Fruit fly (Drosophila melanogaster): ENCODE data around the gene gdrd.

The gdrd gene

DNA sequence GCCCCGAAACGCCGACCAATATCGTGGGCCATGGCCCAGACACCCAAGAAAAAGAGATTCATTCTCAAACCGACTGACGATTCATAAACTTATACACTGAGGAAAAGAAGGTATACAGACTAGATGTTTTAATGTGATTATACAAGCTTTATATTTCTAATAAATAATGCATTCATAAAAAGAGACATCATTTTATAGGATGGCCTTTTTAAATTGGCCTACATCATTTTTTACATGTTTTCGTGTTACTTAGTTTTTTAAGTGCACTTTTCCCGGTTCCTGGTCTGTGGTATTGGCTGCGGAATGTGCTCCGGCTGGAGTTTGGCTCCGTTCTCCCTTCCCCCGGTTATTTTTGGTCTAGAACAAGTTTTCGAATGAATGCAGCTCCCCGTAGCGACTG is 38.6 kb upstream of the gdrd start:
- peak; percentile 48 for TF ChIP-seq ERR (GFP tag; optimal IDR thresholded peaks at IDR 0.05)
- TF ChIP-seq CG31388 (GFP tag; optimal IDR thresholded peaks at IDR 0.05) = no peak
- TF ChIP-seq CG16813 (GFP tag; IDR thresholded peaks at IDR 0.05; ENCODE audit: partially characterized antibody) = no peak
- peak; percentile 17; the same call in 1 of the 2 replicates for TF ChIP-seq CG4360 (GFP tag; IDR thresholded peaks at IDR 0.05)
- peak; percentile 75 for TF ChIP-seq onecut (GFP tag; IDR thresholded peaks at IDR 0.05)
- peak; percentile 67 for TF ChIP-seq HLH3B (GFP tag; IDR thresholded peaks at IDR 0.05)
- no peak; the same call in 2 of the 3 replicates for TF ChIP-seq Mrtf (GFP tag; IDR thresholded peaks at IDR 0.05)
- TF ChIP-seq lbe (GFP tag; optimal IDR thresholded peaks at IDR 0.05) = peak; percentile 67
- peak; percentile 67 for TF ChIP-seq E2f1 (GFP tag; IDR thresholded peaks at IDR 0.05)
- TF ChIP-seq CG6765 (GFP tag; optimal IDR thresholded peaks at IDR 0.05) = no peak
- TF ChIP-seq ase (GFP tag; IDR thresholded peaks at IDR 0.05) = no peak; the same call in 2 of the 3 replicates
- TF ChIP-seq prd (optimal IDR thresholded peaks at IDR 0.05) = no peak
- TF ChIP-seq prd (GFP tag; IDR thresholded peaks at IDR 0.05) = peak; percentile 76; the same call in 2 of the 3 replicates
- peak; percentile 57 for TF ChIP-seq CG18619 (GFP tag; optimal IDR thresholded peaks at IDR 0.05)
- no peak for TF ChIP-seq gfzf (GFP tag; optimal IDR thresholded peaks at IDR 0.05)
- peak; percentile 89 for TF ChIP-seq CG17361 (GFP tag; IDR thresholded peaks at IDR 0.05)
- TF ChIP-seq Hand (GFP tag; optimal IDR thresholded peaks at IDR 0.05) = no peak
- TF ChIP-seq Dek (tag; optimal IDR thresholded peaks at IDR 0.05) = no peak
- TF ChIP-seq CG1603 (tag; optimal IDR thresholded peaks at IDR 0.05) = peak; percentile 71
- TF ChIP-seq kay (GFP tag; optimal IDR thresholded peaks at IDR 0.05) = peak; percentile 57
- peak; percentile 77; the same call in 2 of the 3 replicates for TF ChIP-seq zfh1 (GFP tag; IDR thresholded peaks at IDR 0.05)
- TF ChIP-seq CG12155 (GFP tag; optimal IDR thresholded peaks at IDR 0.05) = peak; percentile 67
- TF ChIP-seq pum (GFP tag; optimal IDR thresholded peaks at IDR 0.05) = peak; percentile 66
- no peak for TF ChIP-seq sr (GFP tag; IDR thresholded peaks at IDR 0.05)
- TF ChIP-seq Fer1 (GFP tag; optimal IDR thresholded peaks at IDR 0.05) = peak; percentile 35
- peak; percentile 36 for TF ChIP-seq slbo (GFP tag; IDR thresholded peaks at IDR 0.05)
- no peak for TF ChIP-seq CG11085 (GFP tag; IDR thresholded peaks at IDR 0.05)
- peak; percentile 61 for TF ChIP-seq CG8944 (GFP tag; optimal IDR thresholded peaks at IDR 0.05)
- TF ChIP-seq CG30020 (tag; optimal IDR thresholded peaks at IDR 0.05) = peak; percentile 53
- peak; percentile 73 for TF ChIP-seq CG5245 (GFP tag; optimal IDR thresholded peaks at IDR 0.05)
- TF ChIP-seq Sox102F (GFP tag; optimal IDR thresholded peaks at IDR 0.05) = peak; percentile 82
- peak; percentile 52; the same call in 1 of the 3 replicates for TF ChIP-seq so (GFP tag; IDR thresholded peaks at IDR 0.05)
- TF ChIP-seq CG4707 (GFP tag; optimal IDR thresholded peaks at IDR 0.05) = peak; percentile 68
- peak; percentile 35 for TF ChIP-seq ems (GFP tag; optimal IDR thresholded peaks at IDR 0.05)
- peak; percentile 84 to 89 for TF ChIP-seq chif (GFP tag; optimal IDR thresholded peaks at IDR 0.05)
- TF ChIP-seq CG4854 (GFP tag; optimal IDR thresholded peaks at IDR 0.05) = peak; percentile 11
- TF ChIP-seq CG8388 (GFP tag; optimal IDR thresholded peaks at IDR 0.05) = peak; percentile 87
- peak; percentile 37 for TF ChIP-seq CG12744 (GFP tag; optimal IDR thresholded peaks at IDR 0.05)
- no peak for TF ChIP-seq hkb (optimal IDR thresholded peaks at IDR 0.05)
- peak; percentile 67 for TF ChIP-seq hkb (GFP tag; IDR thresholded peaks at IDR 0.05)
- peak; percentile 35 for TF ChIP-seq odd (GFP tag; optimal IDR thresholded peaks at IDR 0.05)
- peak; percentile 63 for TF ChIP-seq CG10147 (GFP tag; optimal IDR thresholded peaks at IDR 0.05)
- no peak for TF ChIP-seq insv (GFP tag; optimal IDR thresholded peaks at IDR 0.05)
- peak; percentile 86 for TF ChIP-seq NC2β (GFP tag; optimal IDR thresholded peaks at IDR 0.05)
- no peak for TF ChIP-seq CG4282 (GFP tag; optimal IDR thresholded peaks at IDR 0.05)
- peak; percentile 82 for TF ChIP-seq CG16863 (GFP tag; optimal IDR thresholded peaks at IDR 0.05)
- TF ChIP-seq ro (GFP tag; IDR thresholded peaks at IDR 0.05) = no peak; the same call in 1 of the 2 replicates
- peak; percentile 21; the same call in 1 of the 2 replicates for TF ChIP-seq CG5953 (GFP tag; IDR thresholded peaks at IDR 0.05)
- TF ChIP-seq CG10209 (GFP tag; optimal IDR thresholded peaks at IDR 0.05) = peak; percentile 70
- no peak for TF ChIP-seq Optix (GFP tag; IDR thresholded peaks at IDR 0.05)
- TF ChIP-seq fru (optimal IDR thresholded peaks at IDR 0.05) = no peak
- no peak for TF ChIP-seq danr (GFP tag; IDR thresholded peaks at IDR 0.05)
- peak; percentile 12 for TF ChIP-seq Hmx (GFP tag; optimal IDR thresholded peaks at IDR 0.05)
